Worm (Caenorhabditis elegans) whole organism, young adult: Measurements from ENCODE around the gene pas-6.

ENCODE experiments used
- ceh-79 ChIP-seq: sonication (generic microtip); optimal IDR thresholded peaks from 2 replicates; lab custom pipeline; 2017; ENCODE audit warnings: mild to moderate bottlenecking, missing genetic modification characterization, missing compliant biosample characterization
- dpl-1 ChIP-seq: fragments of 150-350 bp; optimal IDR thresholded peaks from 2 replicates; lab custom pipeline; 2014; ENCODE audit warnings: missing biosample characterization, missing genetic modification reagents, missing genetic modification characterization
- egl-18 ChIP-seq: fragments of 200-800 bp; sonication (Bioruptor generic); IDR thresholded peaks from 2 replicates; pipeline ENCODE4 v1.3.6; 2022; ENCODE audit warnings: missing genetic modification reagents, missing genetic modification characterization, missing compliant biosample characterization
- gei-17 ChIP-seq: fragments of 200-800 bp; sonication (Bioruptor generic); optimal IDR thresholded peaks from 2 replicates; lab custom pipeline; 2018; ENCODE audit warnings: mild to moderate bottlenecking, missing genetic modification characterization, missing compliant biosample characterization
- hsf-1 ChIP-seq: fragments of 200-800 bp; sonication (Bioruptor generic); IDR thresholded peaks from 2 replicates; pipeline ENCODE4 v1.3.6; 2022; ENCODE audit warnings: missing genetic modification reagents, missing genetic modification characterization, missing compliant biosample characterization
- nfya-1 ChIP-seq: sonication (generic microtip); optimal IDR thresholded peaks from 2 replicates; lab custom pipeline; 2017; ENCODE audit warnings: antibody characterized with exemption, missing compliant biosample characterization, missing genetic modification characterization, borderline replicate concordance; ENCODE audit not compliant: insufficient read depth
- nhr-90 ChIP-seq: sonication (generic microtip); optimal IDR thresholded peaks from 2 replicates; lab custom pipeline; 2016; ENCODE audit warnings: missing genotype, mild to moderate bottlenecking, missing genetic modification characterization, missing compliant biosample characterization
- pha-4 ChIP-seq: fragments of 150-350 bp; sonication (generic microtip); optimal IDR thresholded peaks from 2 replicates; lab custom pipeline; 2014; ENCODE audit warnings: missing biosample characterization, missing genetic modification reagents, missing genetic modification characterization

DNA sequence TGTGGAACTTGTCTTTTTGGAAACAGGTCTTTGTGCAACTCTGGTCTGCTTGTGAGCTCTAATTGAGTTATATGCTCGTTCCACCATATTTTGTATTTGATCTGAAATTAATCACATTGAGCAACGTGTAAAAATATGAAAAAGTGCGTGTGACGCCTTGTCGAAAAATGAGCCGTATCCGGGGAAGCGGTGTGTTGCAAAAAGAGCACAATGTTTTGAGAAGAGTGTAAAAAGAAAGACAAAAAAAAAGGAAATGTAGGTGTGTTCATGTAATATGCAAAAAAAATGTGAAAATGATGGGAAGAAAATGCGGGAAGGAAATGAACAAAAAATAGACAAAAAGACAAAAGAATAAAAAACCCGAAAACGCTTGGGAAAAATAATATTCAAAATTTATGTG is 46.6 kb upstream of the pas-6 start, which contains the start of gene acy-4:
- TF ChIP-seq egl-18 (GFP tag; lab: Robert Waterston, UW) (no peak), dpl-1 (GFP tag; lab: Kevin White, UChicago) (no peak), ceh-79 (tag; lab: Kevin White, UChicago) (no peak), gei-17 (GFP tag; lab: Kevin White, UChicago) (no peak), nhr-90 (tag; lab: Kevin White, UChicago) (no peak), pha-4 (no peak), hsf-1 (GFP tag; lab: Robert Waterston, UW) (no peak), nfya-1 (tag; lab: Kevin White, UChicago) (no peak)
